Fruit fly (Drosophila melanogaster) whole organism, embryonic: ENCODE measurements around the gene CG31636.

Experiments used
- Atf-2 ChIP-seq: fragments of 200-800 bp; sonication (Bioruptor generic); optimal IDR thresholded peaks from 2 replicates; lab custom pipeline; 2016; ENCODE audit warnings: missing biosample characterization, missing genetic modification characterization
- Awh ChIP-seq: fragments of 200-800 bp; sonication (Bioruptor generic); IDR thresholded peaks from 2 replicates; pipeline ENCODE4, ENCODE4 v1.3.6; 2022; ENCODE audit warnings: missing biosample characterization, missing genetic modification characterization
- CG12942 ChIP-seq: fragments of 200-800 bp; sonication (Bioruptor generic); optimal IDR thresholded peaks from 3 replicates; lab custom pipeline; 2016; ENCODE audit warnings: missing biosample characterization, missing genetic modification characterization
- CG14860 ChIP-seq: fragments of 200-800 bp; sonication (Bioruptor generic); IDR thresholded peaks from 3 replicates; pipeline ENCODE4 v1.3.6; 2022; ENCODE audit warnings: missing biosample characterization, missing genetic modification characterization; ENCODE audit not compliant: partially characterized antibody
- CG1602 ChIP-seq: fragments of 200-800 bp; sonication (Bioruptor generic); optimal IDR thresholded peaks from 3 replicates; lab custom pipeline; 2016; ENCODE audit warnings: missing biosample characterization, missing genetic modification characterization
- CG1647 ChIP-seq: fragments of 200-800 bp; sonication (Bioruptor generic); optimal IDR thresholded peaks from 3 replicates; lab custom pipeline; 2016; ENCODE audit warnings: missing biosample characterization, missing genetic modification characterization
- CG17568 ChIP-seq: fragments of 200-800 bp; sonication (Bioruptor generic); optimal IDR thresholded peaks from 2 replicates; lab custom pipeline; 2018; ENCODE audit warnings: missing biosample characterization, mild to moderate bottlenecking, missing genetic modification characterization, moderate library complexity
- CG1832 ChIP-seq: fragments of 200-800 bp; sonication (Bioruptor generic); optimal IDR thresholded peaks from 2 replicates; lab custom pipeline; 2017; ENCODE audit warnings: missing biosample characterization, mild to moderate bottlenecking, missing genetic modification characterization, inconsistent platforms
- CG2202 ChIP-seq: fragments of 200-800 bp; sonication (Bioruptor generic); optimal IDR thresholded peaks from 2 replicates; lab custom pipeline; 2018; ENCODE audit warnings: missing biosample characterization, mild to moderate bottlenecking, missing genetic modification characterization
- CG31388 ChIP-seq: fragments of 200-800 bp; sonication (Bioruptor generic); optimal IDR thresholded peaks from 2 replicates; lab custom pipeline; 2016; ENCODE audit warnings: missing biosample characterization, missing genetic modification characterization
- CG32532 ChIP-seq: fragments of 200-800 bp; sonication (Bioruptor generic); IDR thresholded peaks from 2 replicates; pipeline ENCODE4 v1.3.6; 2022; ENCODE audit warnings: missing biosample characterization, missing genetic modification characterization
- CG32772 ChIP-seq: fragments of 200-800 bp; sonication (Bioruptor generic); IDR thresholded peaks from 2 replicates; pipeline ENCODE4 v1.3.6; 2022; ENCODE audit warnings: missing biosample characterization, missing genetic modification characterization
- CG3281 ChIP-seq: fragments of 200-800 bp; sonication (Bioruptor generic); optimal IDR thresholded peaks from 3 replicates; lab custom pipeline; 2017; ENCODE audit warnings: missing biosample characterization, mild to moderate bottlenecking, missing genetic modification characterization
- CG3995 ChIP-seq: fragments of 200-800 bp; sonication (Bioruptor generic); optimal IDR thresholded peaks from 3 replicates; lab custom pipeline; 2016; ENCODE audit warnings: missing biosample characterization, missing genetic modification characterization
- CG6254 ChIP-seq: fragments of 200-800 bp; sonication (Bioruptor generic); optimal IDR thresholded peaks from 3 replicates; lab custom pipeline; 2017; ENCODE audit warnings: mild to moderate bottlenecking, missing biosample characterization, missing genetic modification reagents, missing genetic modification characterization
- CG6689 ChIP-seq: fragments of 200-800 bp; sonication (Bioruptor generic); IDR thresholded peaks from 2 replicates; pipeline ENCODE4 v1.3.6; 2022; ENCODE audit warnings: missing biosample characterization, missing genetic modification characterization
- CG9932 ChIP-seq: fragments of 200-800 bp; sonication (Bioruptor generic); IDR thresholded peaks from 2 replicates; pipeline ENCODE4 v1.3.6; 2022; ENCODE audit warnings: missing biosample characterization, missing genetic modification characterization
- CTCF ChIP-seq: fragments of 200-800 bp; sonication (Bioruptor generic); optimal IDR thresholded peaks from 2 replicates; lab custom pipeline; 2017; ENCODE audit warnings: missing biosample characterization, mild to moderate bottlenecking, missing genetic modification characterization, moderate library complexity
- CkIIα-i1 ChIP-seq: fragments of 200-800 bp; sonication (Bioruptor generic); IDR thresholded peaks from 2 replicates; pipeline ENCODE4 v1.3.6; 2022; ENCODE audit warnings: missing biosample characterization, missing genetic modification characterization
- Deaf1 ChIP-seq: fragments of 200-800 bp; optimal IDR thresholded peaks from 3 replicates; lab custom pipeline; 2019; ENCODE audit warnings: missing biosample characterization, mild to moderate bottlenecking, missing genetic modification characterization, moderate library complexity
- GATAe ChIP-seq: fragments of 200-800 bp; sonication (Bioruptor generic); conservative IDR thresholded peaks from 2 replicates; pipeline ENCODE4 v1.3.6; 2022; ENCODE audit warnings: missing biosample characterization, missing genetic modification characterization
- H15 ChIP-seq: fragments of 200-800 bp; sonication (Bioruptor generic); IDR thresholded peaks from 3 replicates; pipeline ENCODE4 v1.3.6; 2022; ENCODE audit warnings: missing biosample characterization, missing genetic modification characterization
- Hr3 ChIP-seq: fragments of 200-800 bp; sonication (Bioruptor generic); optimal IDR thresholded peaks from 3 replicates; lab custom pipeline; 2016; ENCODE audit warnings: missing biosample characterization, missing genetic modification characterization
- Meics ChIP-seq: fragments of 200-800 bp; sonication (Bioruptor generic); optimal IDR thresholded peaks from 2 replicates; lab custom pipeline; 2017; ENCODE audit warnings: missing biosample characterization, mild to moderate bottlenecking, missing genetic modification characterization
- Nf-YA ChIP-seq: fragments of 200-800 bp; sonication (Bioruptor generic); IDR thresholded peaks from 2 replicates; pipeline ENCODE4 v1.3.6; 2022; ENCODE audit warnings: missing biosample characterization, missing genetic modification characterization
- Pdp1 ChIP-seq, 2 experiments: fragments of 200-800 bp; sonication (Bioruptor generic); optimal IDR thresholded peaks; 3 replicates each; lab custom pipeline; 2016; ENCODE audit warnings: missing biosample characterization in 2 of 2, missing genetic modification characterization in 2 of 2, mild to moderate bottlenecking in 1 of 2, moderate library complexity in 1 of 2
- Six4 ChIP-seq: fragments of 200-800 bp; sonication (Bioruptor generic); optimal IDR thresholded peaks from 2 replicates; lab custom pipeline; 2016; ENCODE audit warnings: missing biosample characterization, missing genetic modification characterization
- Trl ChIP-seq, 3 experiments: fragments of >200 bp in 2 of 3; fragments of 200-800 bp in 1 of 3; sonication (Bioruptor generic) in 1 of 3; optimal IDR thresholded peaks; 2 replicates in 1 of 3; 3 replicates in 2 of 3; lab custom pipeline; 2016 to 2017; ENCODE audit warnings: missing biosample characterization in 1 of 3, missing genetic modification characterization in 1 of 3
- crp ChIP-seq, 2 experiments: fragments of 200-800 bp; sonication (Bioruptor generic); optimal IDR thresholded peaks; 2 replicates in 1 of 2; 3 replicates in 1 of 2; lab custom pipeline; 2017; ENCODE audit warnings: missing biosample characterization in 2 of 2, missing genetic modification characterization in 2 of 2, mild to moderate bottlenecking in 1 of 2, moderate library complexity in 1 of 2
- en ChIP-seq: fragments of 200-800 bp; sonication (Bioruptor generic); optimal IDR thresholded peaks from 2 replicates; lab custom pipeline; 2016; ENCODE audit warnings: missing biosample characterization, missing genetic modification characterization
- esg ChIP-seq: fragments of 200-800 bp; sonication (Bioruptor generic); conservative IDR thresholded peaks from 2 replicates; pipeline ENCODE4 v1.3.6; 2022; ENCODE audit warnings: missing biosample characterization, missing genetic modification characterization
- fd102C ChIP-seq: fragments of 200-800 bp; sonication (Bioruptor generic); optimal IDR thresholded peaks from 2 replicates; lab custom pipeline; 2018; ENCODE audit warnings: missing biosample characterization, mild to moderate bottlenecking, missing genetic modification characterization, moderate library complexity
- gem ChIP-seq: fragments of 200-800 bp; sonication (Bioruptor generic); optimal IDR thresholded peaks from 2 replicates; lab custom pipeline; 2019; ENCODE audit warnings: missing biosample characterization, mild to moderate bottlenecking, missing genetic modification characterization, moderate library complexity
- gsb-n ChIP-seq: fragments of 200-800 bp; sonication (Bioruptor generic); optimal IDR thresholded peaks from 3 replicates; lab custom pipeline; 2018; ENCODE audit warnings: missing biosample characterization, mild to moderate bottlenecking, missing genetic modification characterization
- lmd ChIP-seq: fragments of 200-800 bp; sonication (Bioruptor generic); IDR thresholded peaks from 2 replicates; pipeline ENCODE4 v1.3.6; 2022; ENCODE audit warnings: missing biosample characterization, missing genetic modification characterization
- pfk ChIP-seq: fragments of 200-800 bp; sonication (Bioruptor generic); optimal IDR thresholded peaks from 2 replicates; lab custom pipeline; 2018; ENCODE audit warnings: missing biosample characterization, mild to moderate bottlenecking, missing genetic modification characterization, moderate library complexity
- pita ChIP-seq: fragments of 200-800 bp; sonication (Bioruptor generic); optimal IDR thresholded peaks from 2 replicates; lab custom pipeline; 2017; ENCODE audit warnings: missing biosample characterization, mild to moderate bottlenecking, missing genetic modification characterization
- pzg ChIP-seq: fragments of 200-800 bp; sonication (Bioruptor generic); optimal IDR thresholded peaks from 3 replicates; lab custom pipeline; 2018; ENCODE audit warnings: missing biosample characterization, mild to moderate bottlenecking, missing genetic modification characterization, moderate library complexity
- repo ChIP-seq: fragments of 200-800 bp; sonication (Bioruptor generic); optimal IDR thresholded peaks from 2 replicates; lab custom pipeline; 2016; ENCODE audit warnings: missing biosample characterization, missing genetic modification characterization
- scrt ChIP-seq: fragments of 200-800 bp; sonication (Bioruptor generic); optimal IDR thresholded peaks from 2 replicates; lab custom pipeline; 2018; ENCODE audit warnings: missing biosample characterization, mild to moderate bottlenecking, missing genetic modification characterization, moderate library complexity
- sd ChIP-seq: fragments of 200-800 bp; sonication (Bioruptor generic); optimal IDR thresholded peaks from 3 replicates; lab custom pipeline; 2018; ENCODE audit warnings: missing biosample characterization, mild to moderate bottlenecking, missing genetic modification characterization, moderate library complexity
- sug ChIP-seq: fragments of 200-800 bp; optimal IDR thresholded peaks from 2 replicates; lab custom pipeline; 2019; ENCODE audit warnings: missing biosample characterization, mild to moderate bottlenecking, missing genetic modification characterization, moderate library complexity

CG31636 gene

dm6 chr2L:6698387-6698786, 40.4 kb upstream of the CG31636 start (continued):
- TF ChIP-seq CG2202 (tag; lab: Kevin White, UChicago), result no peak
- no peak for TF ChIP-seq pita (GFP tag; lab: Kevin White, UChicago)
- TF ChIP-seq Deaf1, result no peak
- TF ChIP-seq lmd (GFP tag; lab: Robert Waterston, UW), result peak; percentile 41; the same call in 1 of the 2 replicates
- TF ChIP-seq CG1832, result no peak
- TF ChIP-seq H15, result no peak
- no peak for TF ChIP-seq CG14860 (GFP tag; lab: Robert Waterston, UW)
- TF ChIP-seq gem (tag; lab: Kevin White, UChicago), result peak; percentile 64
- TF ChIP-seq CG1602 (GFP tag; lab: Kevin White, UChicago), result peak; percentile 35
- no peak for TF ChIP-seq CG6254
- TF ChIP-seq sd (tag; lab: Kevin White, UChicago), result no peak
- TF ChIP-seq CG32532 (GFP tag; lab: Robert Waterston, UW), result no peak; the same call in 1 of the 2 replicates
- peak; percentile 27 for TF ChIP-seq Meics (GFP tag; lab: Kevin White, UChicago)
- TF ChIP-seq scrt (GFP tag; lab: Kevin White, UChicago), result no peak
- no peak for TF ChIP-seq CG31388 (GFP tag; lab: Kevin White, UChicago)
- TF ChIP-seq Hr3 (GFP tag; lab: Kevin White, UChicago), result peak; percentile 29
- TF ChIP-seq CkIIα-i1 (GFP tag; lab: Robert Waterston, UW), result no peak
- TF ChIP-seq Atf-2, result no peak
- TF ChIP-seq sug (tag; lab: Kevin White, UChicago), result no peak
- TF ChIP-seq Awh (GFP tag; lab: Robert Waterston, UW), result no peak
- TF ChIP-seq GATAe (GFP tag; lab: Robert Waterston, UW), result no peak
- peak; percentile 18 for TF ChIP-seq Six4 (GFP tag; lab: Kevin White, UChicago)
- TF ChIP-seq pzg (GFP tag; lab: Kevin White, UChicago), result no peak
- no peak for TF ChIP-seq CG3995
- TF ChIP-seq CTCF (GFP tag; lab: Kevin White, UChicago), result no peak
- peak; percentile 2 for TF ChIP-seq CG12942 (GFP tag; lab: Kevin White, UChicago)
- TF ChIP-seq repo, result no peak
- peak; percentile 3 for TF ChIP-seq gsb-n (tag; lab: Kevin White, UChicago)
- TF ChIP-seq CG1647 (GFP tag; lab: Kevin White, UChicago), result no peak
- TF ChIP-seq fd102C (GFP tag; lab: Kevin White, UChicago), result no peak
- no peak for TF ChIP-seq CG17568 (GFP tag; lab: Kevin White, UChicago)
- TF ChIP-seq esg (GFP tag; lab: Robert Waterston, UW), result peak; percentile 54
- TF ChIP-seq CG9932 (GFP tag; lab: Robert Waterston, UW), result peak; percentile 37; the same call in 1 of the 2 replicates
- TF ChIP-seq CG32772, result peak; percentile 27; the same call in 1 of the 2 replicates
- no peak for TF ChIP-seq Trl (optimal IDR thresholded peaks at IDR 0.05; lab: Kevin White, UChicago)
- TF ChIP-seq Trl (GFP tag; optimal IDR thresholded peaks at IDR 0.05; lab: Kevin White, UChicago), result no peak
- TF ChIP-seq pfk (GFP tag; lab: Kevin White, UChicago), result no peak
- TF ChIP-seq en (GFP tag; lab: Kevin White, UChicago), result no peak
- TF ChIP-seq CG3281 (GFP tag; lab: Kevin White, UChicago), result no peak
- TF ChIP-seq CG6689, result peak; percentile 43; the same call in 1 of the 2 replicates
- peak; percentile 13 to 39 for TF ChIP-seq Pdp1 (GFP tag; optimal IDR thresholded peaks at IDR 0.05; lab: Kevin White, UChicago)
- TF ChIP-seq Nf-YA (GFP tag; lab: Robert Waterston, UW), result no peak
- no peak for TF ChIP-seq crp (GFP tag; optimal IDR thresholded peaks at IDR 0.05; lab: Kevin White, UChicago)
